Fruit fly (Drosophila melanogaster): Measurements from ENCODE around the gene CG31089.

Gene CG31089

DNA sequence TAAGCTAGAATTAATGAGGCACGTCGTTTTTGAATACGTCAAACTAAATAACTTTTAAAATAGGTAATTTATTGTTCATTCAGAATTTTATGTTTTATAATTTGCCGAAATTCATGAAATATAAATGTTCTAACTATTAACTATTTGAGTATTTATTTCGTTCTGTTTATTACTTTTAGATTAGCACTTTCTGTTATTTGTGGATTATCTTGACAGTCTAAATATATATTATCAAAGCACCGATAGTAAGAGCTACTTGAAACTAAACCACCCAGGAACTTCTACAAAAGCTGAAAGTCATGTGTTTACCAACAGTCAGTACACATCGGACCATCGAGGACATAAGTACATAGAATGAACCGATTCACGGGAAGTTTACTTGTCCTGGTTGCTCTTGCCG is at the start of gene CG31089:
Gene CG31089 (plus strand): TSS at position 301 of the 400 bp plus-strand sequence.
- TF ChIP-seq CG8478 (optimal IDR thresholded peaks at IDR 0.05) (no peak), CTCF (optimal IDR thresholded peaks at IDR 0.05) (no peak)

DNA sequence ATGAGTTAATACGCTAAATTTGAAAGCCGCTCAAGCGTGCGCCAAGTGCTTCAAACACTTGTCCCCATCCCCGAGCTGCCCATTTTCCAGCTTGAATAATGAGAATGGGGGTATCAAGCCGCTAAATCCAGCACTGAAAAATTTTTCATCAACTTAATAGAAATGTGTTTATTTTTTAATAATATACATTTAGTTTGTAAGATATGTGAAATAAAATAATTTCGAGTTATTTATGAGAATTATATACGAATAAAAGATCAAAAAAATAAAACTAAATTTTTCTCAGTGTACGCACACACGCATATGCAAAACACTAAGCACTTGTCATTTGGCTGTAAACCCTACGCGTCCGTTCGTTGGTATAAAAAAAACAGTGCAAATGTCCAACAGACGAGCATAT is 47.6 kb upstream of the CG31089 start:
- TF ChIP-seq CTCF (optimal IDR thresholded peaks at IDR 0.05) (no peak), CG8478 (optimal IDR thresholded peaks at IDR 0.05) (no peak)

DNA sequence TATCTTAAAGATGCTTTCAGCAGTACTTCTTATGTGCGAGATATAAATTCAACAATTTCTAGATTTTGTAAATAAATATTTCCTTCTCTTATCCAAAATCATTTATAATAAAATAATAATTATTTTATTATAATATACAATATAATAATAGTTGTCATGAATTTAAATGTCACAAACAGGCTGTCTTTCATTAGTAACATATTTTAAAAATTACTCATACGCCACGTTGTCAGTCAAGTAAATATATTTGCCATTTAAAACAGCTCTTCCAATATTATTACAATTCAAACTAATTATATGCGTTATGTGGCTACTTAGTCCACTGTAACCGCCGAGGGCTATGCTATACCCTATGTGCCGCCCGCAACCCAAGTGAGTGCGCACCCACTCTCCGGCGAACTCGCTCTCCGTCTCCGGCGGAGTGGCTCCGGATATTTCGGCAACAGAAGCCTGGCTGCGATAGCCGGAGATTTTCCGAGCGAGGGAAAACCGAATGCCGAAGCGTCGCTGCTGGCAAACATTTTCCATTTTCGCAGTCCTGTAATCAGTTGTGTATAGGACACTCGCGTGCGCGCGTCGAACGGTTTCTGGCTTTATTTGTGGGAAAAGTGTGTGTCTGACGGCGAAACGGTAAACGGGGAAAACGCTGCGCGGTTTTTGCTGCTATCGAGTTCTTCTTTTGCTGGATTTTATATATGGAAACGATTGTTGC is 46.7 kb upstream of the CG31089 start, which contains the start of gene CG5890:
Gene CG5890 (plus strand): TSS at position 561 of the 712 bp plus-strand sequence.
- no peak for TF ChIP-seq CG8478 (optimal IDR thresholded peaks at IDR 0.05)
- no peak for TF ChIP-seq CTCF (optimal IDR thresholded peaks at IDR 0.05)

DNA sequence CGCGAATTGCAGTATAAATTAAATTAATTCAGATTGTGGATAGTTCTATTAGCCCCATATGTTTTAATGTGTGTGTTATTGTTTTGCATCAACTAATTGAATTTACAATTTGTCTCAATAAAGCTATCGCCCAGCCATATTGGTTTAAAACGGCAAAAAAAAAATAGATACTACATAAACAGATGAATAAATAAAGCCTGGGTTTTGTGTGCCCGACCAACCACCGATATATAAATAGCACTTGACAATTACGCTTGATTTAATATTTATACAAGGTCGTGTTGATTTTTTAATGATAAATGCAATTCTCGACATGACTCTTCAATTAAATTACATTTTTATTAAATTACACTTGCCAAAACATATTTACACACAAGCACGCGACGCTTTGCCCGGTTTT is 32.1 kb upstream of the CG31089 start:
- TF ChIP-seq CG8478 (optimal IDR thresholded peaks at IDR 0.05) (no peak), CTCF (optimal IDR thresholded peaks at IDR 0.05) (no peak)

DNA sequence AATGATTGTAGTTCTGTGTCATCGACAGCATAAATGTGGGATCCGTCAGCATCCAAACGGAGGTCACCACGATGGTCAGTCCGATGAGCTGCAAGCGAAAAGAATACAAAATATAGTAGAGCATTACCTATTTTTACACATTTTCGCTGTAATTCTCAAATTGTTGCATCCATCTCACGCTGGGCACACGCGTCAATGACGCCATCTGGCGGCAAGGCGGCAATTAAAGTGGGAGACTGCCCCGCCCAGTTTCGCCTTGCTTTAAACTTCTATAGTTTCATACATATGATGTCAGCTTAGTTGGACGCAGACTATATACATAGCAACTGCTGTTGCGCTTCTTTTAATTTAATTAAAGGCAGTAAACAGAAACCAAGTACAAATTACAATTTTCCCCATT is 25.8 kb upstream of the CG31089 start:
- TF ChIP-seq CTCF (optimal IDR thresholded peaks at IDR 0.05) = peak; percentile 68 to 75
- no peak for TF ChIP-seq CG8478 (optimal IDR thresholded peaks at IDR 0.05)

DNA sequence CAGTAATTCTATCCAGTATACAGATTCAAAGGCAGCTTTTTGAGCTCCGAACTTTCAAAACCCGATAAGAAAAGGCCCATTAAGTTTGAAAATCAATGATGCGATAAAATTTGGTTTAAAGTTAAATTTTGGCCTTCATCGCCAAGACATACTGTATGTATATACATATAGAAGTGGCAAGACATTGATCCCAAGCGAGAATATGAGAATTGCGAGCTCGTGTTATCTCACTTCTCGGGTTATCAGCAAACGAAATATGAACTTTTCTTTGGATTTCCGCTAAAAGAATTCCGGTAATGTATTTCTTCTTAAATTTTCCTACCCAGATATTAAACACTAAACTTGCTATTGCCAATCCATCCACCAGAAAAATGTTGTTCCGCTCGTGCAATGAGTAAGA is 25.4 kb upstream of the CG31089 start:
- TF ChIP-seq CG8478 (optimal IDR thresholded peaks at IDR 0.05) (no peak), CTCF (optimal IDR thresholded peaks at IDR 0.05) (no peak)

DNA sequence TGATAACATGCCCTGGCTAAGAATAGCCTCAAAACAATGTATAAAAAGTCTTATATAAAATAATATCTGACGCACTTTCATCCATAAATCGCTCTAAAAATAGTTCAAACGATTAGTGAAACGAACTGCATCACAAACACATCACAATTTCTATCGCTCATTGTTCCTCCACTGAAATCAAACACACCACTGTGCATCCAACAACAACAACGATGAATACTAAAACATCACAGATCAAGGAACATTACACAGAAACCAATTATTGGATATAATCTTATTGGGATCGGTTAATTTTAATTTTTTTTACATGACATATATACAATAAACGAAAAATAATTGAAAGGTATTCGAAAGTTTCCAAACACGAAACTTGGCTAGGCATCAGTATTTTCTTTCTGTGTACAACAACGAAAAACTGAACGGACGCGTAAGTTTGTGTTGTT is 23.1 kb upstream of the CG31089 start:
- TF ChIP-seq CG8478 (optimal IDR thresholded peaks at IDR 0.05) (no peak), CTCF (optimal IDR thresholded peaks at IDR 0.05) (no peak)

DNA sequence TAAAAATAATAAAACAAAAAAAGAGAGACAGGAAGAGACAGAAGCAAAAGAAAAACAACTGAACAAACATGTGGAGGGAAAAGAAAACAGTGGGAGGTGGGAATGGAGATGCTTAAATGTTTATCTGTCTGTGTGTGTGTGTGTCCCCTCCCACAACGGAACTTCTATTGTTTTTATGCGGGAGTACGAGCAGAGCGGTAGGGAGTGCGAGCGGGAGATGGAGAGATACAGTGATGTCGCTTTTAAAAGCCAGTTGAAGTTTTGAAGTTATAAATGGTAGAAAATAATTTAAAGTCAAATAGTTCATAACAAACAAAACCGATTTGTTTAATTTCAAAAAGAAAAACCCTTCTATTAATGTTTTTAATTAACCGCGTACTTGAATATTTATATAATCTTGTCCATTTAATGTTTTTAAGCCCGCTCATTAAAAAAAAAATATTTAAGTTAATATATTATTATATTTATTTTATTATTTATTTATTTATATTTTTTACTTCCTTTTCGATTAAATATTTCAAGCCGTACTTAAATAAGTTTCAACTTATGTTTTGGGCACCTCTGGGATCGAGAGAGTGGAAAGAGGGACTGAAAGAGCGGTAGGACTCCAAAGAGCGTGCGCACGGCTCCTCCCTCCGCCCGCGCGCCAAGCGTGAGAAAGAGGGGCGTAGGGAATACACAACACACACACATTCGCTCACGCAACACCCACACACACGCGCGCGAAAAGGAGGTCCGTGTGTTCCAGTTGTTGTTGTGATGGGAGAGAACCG is 22.1 kb upstream of the CG31089 start:
- TF ChIP-seq CG8478 (optimal IDR thresholded peaks at IDR 0.05) (no peak), CTCF (optimal IDR thresholded peaks at IDR 0.05) (no peak)

DNA sequence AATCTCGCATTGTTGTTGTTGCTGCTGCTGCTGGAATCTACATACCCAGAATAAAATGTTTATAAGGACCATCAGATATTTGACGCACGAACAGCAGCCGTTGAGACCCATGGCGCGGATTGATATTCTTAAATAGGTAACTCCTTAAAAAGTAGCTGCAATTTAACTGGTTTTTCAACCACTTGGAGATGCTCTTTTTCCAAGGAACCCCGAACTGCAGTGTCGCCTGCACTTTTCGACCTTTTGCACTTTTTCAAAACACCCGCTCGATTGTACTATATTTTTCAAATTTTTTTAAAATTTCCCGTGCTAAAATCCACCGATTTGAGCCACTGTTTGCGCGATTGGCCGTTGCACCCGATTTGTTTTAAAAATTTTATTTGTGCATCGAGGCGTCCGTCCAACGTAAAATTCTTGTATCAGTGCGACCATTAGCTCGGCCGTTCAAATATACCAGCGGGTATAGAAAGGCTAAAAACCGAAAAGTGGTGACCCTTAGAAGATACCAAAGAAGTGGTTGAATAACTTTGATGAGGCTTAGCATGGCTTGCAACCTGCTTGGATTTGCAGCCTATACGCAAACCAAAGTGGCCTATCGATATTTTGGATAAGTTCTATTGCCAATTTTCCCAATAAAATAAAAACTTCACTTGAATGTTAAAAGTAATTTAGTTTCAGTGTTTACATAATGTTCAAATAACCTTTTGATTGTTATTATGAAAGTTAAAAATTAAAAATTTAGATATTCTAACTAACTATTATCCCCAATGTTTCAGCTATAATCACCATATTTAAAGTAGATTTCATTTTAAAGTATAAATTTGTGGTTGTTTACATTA is 21.3 kb upstream of the CG31089 start, which contains the start of gene Tsp96F:
Gene Tsp96F (minus strand): TSS at position 457 of the 839 bp plus-strand sequence.
- TF ChIP-seq CG8478 (optimal IDR thresholded peaks at IDR 0.05) (no peak), CTCF (optimal IDR thresholded peaks at IDR 0.05) (peak; percentile 31 to 63)

DNA sequence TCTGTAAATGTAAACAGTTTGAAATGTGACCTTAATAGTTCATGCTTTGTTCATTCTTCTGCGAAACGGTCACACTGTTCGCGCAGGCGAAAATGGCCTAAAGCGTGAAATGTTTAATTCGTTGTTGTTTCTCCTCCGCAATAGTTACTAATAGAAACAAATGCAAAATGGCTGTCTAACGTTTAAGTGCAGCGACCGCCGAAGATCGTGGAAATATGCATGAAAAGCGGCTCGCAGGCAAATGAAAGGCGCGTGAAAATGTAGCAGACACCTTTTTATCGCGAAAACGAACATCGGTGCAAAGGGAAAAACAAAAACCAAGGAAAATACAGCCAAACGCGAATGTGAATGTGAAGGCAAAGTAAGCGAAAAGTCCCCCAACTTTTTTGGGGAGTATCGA is 20.5 kb upstream of the CG31089 start, which contains the start of gene SppL:
Gene SppL (plus strand): TSS at position 70 of the 400 bp plus-strand sequence.
- TF ChIP-seq CG8478 (optimal IDR thresholded peaks at IDR 0.05) = no peak
- no peak for TF ChIP-seq CTCF (optimal IDR thresholded peaks at IDR 0.05)

DNA sequence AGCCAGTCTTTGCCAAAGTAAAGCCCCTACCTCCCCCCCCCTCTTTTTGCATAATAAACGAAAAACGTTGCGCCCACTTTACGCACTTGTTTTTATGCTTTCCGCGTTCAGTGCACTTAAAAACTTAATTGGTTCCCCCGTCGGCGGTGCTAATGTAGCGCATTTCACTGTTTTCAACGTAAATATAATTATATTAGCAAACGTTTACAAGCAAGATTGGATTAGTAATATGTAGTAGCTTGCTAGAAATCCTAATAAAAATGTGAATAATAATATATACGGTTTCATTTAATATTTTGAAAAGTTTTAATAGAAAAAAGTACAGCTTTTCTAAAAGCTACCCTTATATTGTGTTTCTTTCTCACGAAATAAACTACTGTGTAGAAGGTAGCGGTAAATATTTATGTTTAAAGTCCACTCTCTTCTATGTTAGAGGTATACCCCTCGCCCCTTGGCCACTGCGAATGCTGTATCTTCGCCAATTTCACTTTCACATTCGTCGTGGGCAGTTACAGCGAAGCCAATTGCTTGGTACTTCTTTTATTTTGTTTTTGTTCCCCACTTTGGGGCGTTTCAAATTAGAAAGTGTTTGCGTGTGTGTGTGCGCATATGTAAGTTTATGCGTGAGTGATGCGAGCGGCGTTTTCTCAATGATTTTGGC is 19.7 kb upstream of the CG31089 start:
- TF ChIP-seq CTCF (optimal IDR thresholded peaks at IDR 0.05) (no peak), CG8478 (optimal IDR thresholded peaks at IDR 0.05) (no peak)

DNA sequence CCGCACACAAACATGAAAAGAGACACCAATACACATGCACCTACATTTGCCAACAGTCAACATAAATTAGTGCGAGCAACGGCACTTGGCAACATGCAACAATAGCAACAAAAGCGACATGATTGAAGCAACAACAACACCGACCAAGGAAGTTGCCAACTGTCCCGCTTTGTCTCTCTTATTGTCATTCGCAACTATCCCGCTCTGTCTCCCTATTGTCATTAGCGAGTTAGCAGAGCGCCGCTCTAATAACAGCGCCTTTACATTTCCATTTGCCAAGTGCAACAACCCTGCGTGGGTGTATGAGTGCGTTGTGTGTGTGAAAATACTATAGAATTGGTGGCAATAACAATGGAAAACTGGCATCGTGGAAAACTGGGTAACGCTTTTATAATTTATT is 18.6 kb upstream of the CG31089 start:
- TF ChIP-seq CG8478 (optimal IDR thresholded peaks at IDR 0.05) = no peak
- no peak for TF ChIP-seq CTCF (optimal IDR thresholded peaks at IDR 0.05)

DNA sequence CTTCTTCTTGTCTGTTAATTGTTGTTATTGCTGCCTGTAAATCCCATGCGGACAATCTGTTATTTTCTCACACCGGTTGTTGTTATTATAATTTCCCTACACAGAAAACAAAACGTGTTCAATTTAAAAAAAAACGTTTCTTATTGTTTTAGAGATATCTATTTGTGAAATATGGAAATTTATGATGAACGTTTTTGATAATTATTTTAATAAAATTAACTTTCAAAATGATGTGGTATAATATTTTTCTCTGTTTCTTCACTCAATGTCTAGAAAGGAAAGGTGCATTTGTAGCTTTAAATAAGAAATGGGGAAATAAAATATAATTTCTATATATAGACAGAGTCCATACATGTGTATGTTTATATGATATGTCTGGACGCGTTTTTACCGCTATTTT is 18.1 kb upstream of the CG31089 start:
- no peak for TF ChIP-seq CG8478 (optimal IDR thresholded peaks at IDR 0.05)
- no peak for TF ChIP-seq CTCF (optimal IDR thresholded peaks at IDR 0.05)

DNA sequence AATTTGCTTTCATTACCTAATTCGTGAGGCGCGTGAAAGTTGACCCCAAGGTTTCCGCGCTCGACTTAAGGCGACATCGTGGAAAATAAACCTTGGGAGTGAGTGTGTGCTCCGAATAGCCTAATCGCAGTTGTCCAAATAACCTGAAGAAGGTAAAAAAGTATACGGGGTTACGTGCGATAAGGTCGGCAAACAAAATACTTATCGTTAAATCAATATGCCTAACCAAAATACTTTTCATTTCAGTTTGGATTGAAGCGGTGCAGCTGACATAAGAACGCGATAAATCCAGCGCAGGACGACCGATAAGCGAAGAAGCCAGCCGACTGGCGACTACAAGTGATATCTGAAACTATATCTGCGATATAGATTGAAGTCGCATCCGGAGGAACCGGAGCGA is 17.3 kb upstream of the CG31089 start:
- TF ChIP-seq CTCF (optimal IDR thresholded peaks at IDR 0.05) = no peak
- no peak for TF ChIP-seq CG8478 (optimal IDR thresholded peaks at IDR 0.05)
